Worm (Caenorhabditis elegans) whole organism, midembryonic: ENCODE data around the gene C23G10.7.

Experiments
- cog-1 ChIP-seq: sonication (generic microtip); optimal IDR thresholded peaks from 2 replicates; lab custom pipeline; 2016; ENCODE audit warnings: missing genetic modification characterization, missing compliant biosample characterization
- ref-1 ChIP-seq: fragments of 200-800 bp; sonication (Bioruptor generic); conservative IDR thresholded peaks from 2 replicates; pipeline ENCODE4 v1.3.6; 2022; ENCODE audit warnings: missing genetic modification reagents, missing genetic modification characterization, missing compliant biosample characterization

DNA sequence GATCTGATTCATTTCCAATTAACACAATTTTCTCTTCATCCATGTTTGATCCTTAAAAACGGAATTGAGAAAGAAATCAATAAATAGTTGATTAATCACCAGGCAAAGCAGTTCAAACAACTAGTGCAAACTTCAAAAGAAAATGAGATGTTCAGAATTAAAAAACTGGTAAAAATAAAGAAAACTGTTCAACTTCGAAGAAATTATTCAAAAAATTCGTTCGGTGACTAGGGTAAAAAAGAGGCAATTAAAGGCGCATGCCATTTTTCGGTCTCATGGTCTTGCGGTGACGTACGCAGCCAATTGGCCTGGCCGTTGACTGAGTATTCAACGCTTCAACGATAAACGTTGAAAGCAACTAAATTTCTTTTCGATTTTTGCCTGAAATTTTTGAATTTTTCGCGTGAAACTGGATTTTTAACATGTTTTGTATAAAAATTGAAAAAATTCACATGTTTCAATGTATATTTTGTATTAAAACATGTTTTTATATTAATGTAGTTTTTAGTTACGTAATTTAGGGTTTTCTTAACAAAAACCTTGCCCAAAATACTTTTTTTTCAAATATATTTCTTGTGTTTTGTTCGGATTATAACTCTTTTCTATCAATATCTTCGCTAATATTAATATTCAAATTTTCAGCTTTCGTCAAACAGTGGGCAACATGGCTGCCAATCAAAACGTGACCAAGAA is 8.1 kb upstream of the C23G10.7 start, which contains the start of the genes sna-3 and rps-3:
- no peak for TF ChIP-seq cog-1 (tag; lab: Kevin White, UChicago)
- TF ChIP-seq ref-1 (GFP tag; lab: Robert Waterston, UW) = no peak
